Worm (Caenorhabditis elegans): ENCODE results near the gene rsks-1.

rsks-1 gene

DNA sequence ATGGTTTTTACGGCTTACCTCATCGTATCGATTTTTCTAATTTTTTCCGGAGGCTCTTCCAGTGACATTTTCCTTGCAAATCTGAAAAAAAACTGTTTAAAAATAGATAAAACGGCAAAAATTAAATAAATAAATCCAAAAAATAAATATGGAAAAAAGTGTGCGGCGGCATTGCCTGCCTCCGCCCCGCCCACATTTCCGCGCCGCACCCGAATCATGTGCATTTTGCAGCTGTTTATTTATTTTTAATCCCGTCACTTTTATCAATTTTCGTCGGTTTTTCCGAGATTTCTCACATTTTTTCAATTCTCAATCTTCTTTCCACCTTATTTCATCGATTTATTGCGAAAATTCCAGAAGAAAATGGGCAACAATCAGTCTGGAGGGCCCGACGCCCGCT is 8.1 kb upstream of the rsks-1 start, which contains the start of the genes Y47D3A.14 and aakb-2:
Gene Y47D3A.14 (minus strand): TSS at position 81 of the 400 bp plus-strand sequence.
Gene aakb-2 (plus strand): TSS at position 356 of the 400 bp plus-strand sequence.
- no peak for TF ChIP-seq unc-62 (GFP tag; optimal IDR thresholded peaks at IDR 0.05)

ce11 chrIII:11237741-11238140 is 7.2 kb upstream of the rsks-1 start:
- TF ChIP-seq unc-62 (GFP tag; optimal IDR thresholded peaks at IDR 0.05), result no peak

DNA sequence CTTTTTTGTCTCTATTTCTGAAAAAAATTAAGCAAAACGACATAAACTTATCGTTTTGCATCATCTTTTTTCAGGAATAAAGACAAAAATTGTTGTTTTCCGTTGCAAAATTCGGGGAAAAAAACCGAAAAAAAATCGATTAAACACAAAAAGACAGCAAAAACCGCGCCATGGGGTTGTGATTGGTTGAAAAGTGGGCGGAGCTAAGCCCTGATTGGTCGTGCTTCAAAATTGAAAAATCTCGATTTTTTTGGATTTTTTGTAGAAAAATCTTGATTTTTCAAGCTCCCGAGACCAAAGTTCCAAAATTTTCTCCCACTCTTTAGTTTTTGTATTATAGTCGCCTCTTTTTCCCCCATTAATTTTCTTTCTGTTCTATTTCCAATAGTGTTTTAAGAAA is 6.6 kb upstream of the rsks-1 start:
- no peak for TF ChIP-seq unc-62 (GFP tag; optimal IDR thresholded peaks at IDR 0.05)

ce11 chrIII:11238790-11239189 is 6.1 kb upstream of the rsks-1 start:
- TF ChIP-seq unc-62 (GFP tag; optimal IDR thresholded peaks at IDR 0.05), result no peak

ce11 chrIII:11240776-11241175 is 4.1 kb upstream of the rsks-1 start:
- TF ChIP-seq unc-62 (GFP tag; optimal IDR thresholded peaks at IDR 0.05), result no peak

ce11 chrIII:11241583-11242187 is 3.2 kb upstream of the rsks-1 start:
- no peak for TF ChIP-seq unc-62 (GFP tag; optimal IDR thresholded peaks at IDR 0.05)

ce11 chrIII:11243421-11243820 is 1.5 kb upstream of the rsks-1 start:
- TF ChIP-seq unc-62 (GFP tag; optimal IDR thresholded peaks at IDR 0.05), result no peak

- no peak for TF ChIP-seq unc-62 (GFP tag; optimal IDR thresholded peaks at IDR 0.05)
Observed at ce11 chrIII:11244338-11244737, 582 bp upstream of the rsks-1 start.

DNA sequence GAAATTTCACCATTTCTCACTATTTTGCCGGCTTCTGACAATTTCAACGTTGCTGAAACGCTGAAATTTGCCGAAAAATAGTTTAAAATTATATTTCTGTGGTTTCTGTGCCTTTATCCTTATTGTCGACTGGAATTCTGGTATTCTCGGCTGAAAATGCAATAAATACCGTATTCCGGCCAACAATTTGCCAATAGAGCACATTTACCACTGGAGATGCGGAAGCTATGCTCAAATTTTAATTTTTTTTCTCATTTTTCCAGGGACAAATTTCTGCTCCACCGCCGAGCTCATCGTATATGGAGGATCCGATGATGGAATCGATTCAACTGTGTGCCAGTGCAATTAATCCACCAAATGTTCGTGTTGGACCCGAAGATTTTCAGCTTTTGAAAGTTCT is 1.7 kb downstream of the rsks-1 start:
- no peak for TF ChIP-seq unc-62 (GFP tag; optimal IDR thresholded peaks at IDR 0.05)

ce11 chrIII:11248897-11249296 is 4.0 kb downstream of the rsks-1 start:
- TF ChIP-seq unc-62 (GFP tag; optimal IDR thresholded peaks at IDR 0.05), result no peak

- TF ChIP-seq unc-62 (GFP tag; optimal IDR thresholded peaks at IDR 0.05), result no peak
Observed at ce11 chrIII:11251718-11252441, 7.0 kb downstream of the rsks-1 start, which contains the start of gene Y47D3A.32. Gene Y47D3A.32, plus strand, starts transcription at chrIII:11252391.

DNA sequence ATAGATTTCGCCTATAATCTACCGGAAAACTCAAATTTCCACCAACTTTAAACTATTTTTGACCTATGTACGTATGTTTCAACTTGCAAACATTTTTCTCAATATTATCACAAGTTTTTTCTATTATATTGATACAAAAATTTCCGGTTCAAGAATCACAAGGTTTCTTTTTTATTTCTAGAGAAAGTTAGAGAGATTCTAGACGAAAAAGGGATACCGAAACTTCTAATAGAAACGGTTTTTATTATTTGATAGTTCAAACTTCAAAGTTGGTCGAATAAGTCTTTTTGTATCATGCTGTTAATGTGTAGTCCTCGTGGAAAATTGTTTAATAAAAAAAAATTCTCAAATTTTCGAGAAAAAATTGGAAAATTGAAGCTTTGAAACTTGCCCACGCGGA is 10.2 kb downstream of the rsks-1 start:
- no peak for TF ChIP-seq unc-62 (GFP tag; optimal IDR thresholded peaks at IDR 0.05)

DNA sequence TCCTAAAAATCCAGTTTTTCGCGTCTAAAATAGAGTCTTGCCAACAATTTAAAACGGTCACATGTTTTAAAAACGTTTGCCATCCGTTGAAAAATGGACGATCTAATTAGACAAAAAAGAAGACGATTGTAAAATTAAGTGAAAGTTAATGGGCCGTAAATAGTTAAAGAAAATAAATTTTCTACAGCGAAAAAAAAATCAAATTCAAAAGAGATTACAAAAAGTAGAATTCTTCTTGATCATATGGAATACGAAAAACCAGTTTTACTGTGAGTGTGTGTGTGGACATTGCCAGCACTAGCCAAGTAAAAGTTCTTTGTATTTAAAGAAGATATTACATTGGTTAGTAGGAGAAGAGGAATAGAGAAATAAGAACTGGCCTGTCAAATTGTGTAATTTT is 17.2 kb downstream of the rsks-1 start:
- TF ChIP-seq unc-62 (GFP tag; optimal IDR thresholded peaks at IDR 0.05), result no peak

DNA sequence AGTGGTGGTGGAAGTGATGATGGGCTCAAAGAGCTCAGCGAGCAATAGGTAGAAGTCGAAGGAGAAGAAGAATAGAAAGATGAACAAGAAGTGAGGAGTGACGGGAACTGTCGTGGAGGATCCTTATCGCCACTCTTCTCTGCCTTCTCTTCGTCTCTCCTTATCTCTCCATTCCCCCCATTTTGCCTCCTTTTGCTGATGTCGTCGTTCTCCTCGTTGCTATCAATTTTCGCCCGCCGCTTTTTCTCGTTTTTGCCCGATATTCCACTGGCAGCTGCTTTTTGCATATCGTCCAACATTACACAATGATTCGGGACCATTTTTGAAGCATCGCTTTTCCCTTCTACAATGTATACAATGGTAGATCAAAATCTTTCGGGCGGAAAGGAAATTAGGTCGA is 22.5 kb downstream of the rsks-1 start:
- no peak for TF ChIP-seq unc-62 (GFP tag; optimal IDR thresholded peaks at IDR 0.05)

- TF ChIP-seq unc-62 (GFP tag; optimal IDR thresholded peaks at IDR 0.05), result no peak
Observed at ce11 chrIII:11268532-11268931, 23.6 kb downstream of the rsks-1 start.

- TF ChIP-seq unc-62 (GFP tag; optimal IDR thresholded peaks at IDR 0.05), result no peak
Observed at ce11 chrIII:11269206-11269605, 24.3 kb downstream of the rsks-1 start.

DNA sequence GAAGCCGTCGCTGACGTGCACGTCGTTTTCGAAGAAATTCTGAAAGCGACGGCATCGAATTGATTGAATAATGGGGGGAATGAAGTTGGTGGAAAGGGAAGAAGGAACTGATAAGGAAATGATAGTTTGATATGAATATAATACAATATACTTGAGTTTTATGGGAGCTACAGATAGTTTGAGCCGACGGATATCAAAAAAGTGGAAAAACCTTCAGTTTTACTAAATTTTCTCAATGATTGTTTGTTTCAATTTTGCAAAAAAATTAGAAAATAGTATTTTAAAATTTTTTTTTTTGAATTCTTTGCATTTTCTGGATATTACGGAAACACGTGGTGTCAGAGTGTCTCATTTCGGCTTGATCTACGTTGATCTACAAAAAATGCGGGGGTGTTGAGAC is 25.9 kb downstream of the rsks-1 start, which contains the start of gene obr-1:
Gene obr-1 (minus strand): TSS at position 101 of the 400 bp plus-strand sequence.
- TF ChIP-seq unc-62 (GFP tag; optimal IDR thresholded peaks at IDR 0.05), result no peak
